Worm (Caenorhabditis elegans) whole organism, L2 larva: ENCODE measurements around the gene dnpp-1.

Experiments
- C34F6.9 ChIP-seq: fragments of 150-350 bp; optimal IDR thresholded peaks from 2 replicates; lab custom pipeline; 2014; ENCODE audit warnings: missing biosample characterization, missing genetic modification characterization
- F13H6.1 ChIP-seq: sonication (generic microtip); optimal IDR thresholded peaks from 2 replicates; lab custom pipeline; 2016; ENCODE audit warnings: missing genetic modification characterization, missing compliant biosample characterization
- R02D3.7 ChIP-seq: fragments of 150-350 bp; optimal IDR thresholded peaks from 2 replicates; lab custom pipeline; 2014; ENCODE audit warnings: missing biosample characterization, missing genetic modification characterization
- Y55F3AM.14 ChIP-seq: fragments of 200-800 bp; sonication (Bioruptor generic); optimal IDR thresholded peaks from 2 replicates; lab custom pipeline; 2018; ENCODE audit warnings: mild to moderate bottlenecking, missing genetic modification characterization, missing compliant biosample characterization
- ZK546.5 ChIP-seq: sonication (generic microtip); optimal IDR thresholded peaks from 2 replicates; lab custom pipeline; 2017; ENCODE audit warnings: missing biosample characterization, missing genetic modification characterization
- alr-1 ChIP-seq: fragments of 150-350 bp; optimal IDR thresholded peaks from 2 replicates; lab custom pipeline; 2014; ENCODE audit warnings: missing biosample characterization, missing genetic modification characterization
- aly-2 ChIP-seq: fragments of 150-350 bp; optimal IDR thresholded peaks from 2 replicates; lab custom pipeline; 2014; ENCODE audit warnings: missing biosample characterization, missing genetic modification characterization
- ama-1 ChIP-seq: fragments of 150-350 bp; optimal IDR thresholded peaks from 2 replicates; lab custom pipeline; 2018; ENCODE audit warnings: inconsistent platforms
- blmp-1 ChIP-seq: sonication (generic microtip); optimal IDR thresholded peaks from 2 replicates; lab custom pipeline; 2017; ENCODE audit warnings: missing genetic modification characterization, mild to moderate bottlenecking, missing compliant biosample characterization, antibody characterized with exemption, moderate library complexity; ENCODE audit not compliant: insufficient read depth
- crh-2 ChIP-seq: sonication (generic microtip); optimal IDR thresholded peaks from 2 replicates; lab custom pipeline; 2017; ENCODE audit warnings: missing biosample characterization, missing genetic modification characterization
- dmd-4 ChIP-seq: sonication (generic microtip); optimal IDR thresholded peaks from 2 replicates; lab custom pipeline; 2017; ENCODE audit warnings: missing biosample characterization, missing genetic modification characterization
- egl-27 ChIP-seq: sonication (generic microtip); optimal IDR thresholded peaks from 3 replicates; lab custom pipeline; 2017; ENCODE audit warnings: missing biosample characterization, missing genetic modification reagents, missing genetic modification characterization
- elt-3 ChIP-seq: sonication (generic microtip); optimal IDR thresholded peaks from 2 replicates; lab custom pipeline; 2017; ENCODE audit warnings: missing biosample characterization, missing genetic modification characterization
- fos-1 ChIP-seq: fragments of 150-350 bp; optimal IDR thresholded peaks from 2 replicates; lab custom pipeline; 2014; ENCODE audit warnings: missing biosample characterization, missing genetic modification characterization
- gmeb-1 ChIP-seq: fragments of 150-350 bp; optimal IDR thresholded peaks from 2 replicates; lab custom pipeline; 2014; ENCODE audit warnings: missing biosample characterization, missing genetic modification characterization
- lin-13 ChIP-seq: fragments of 150-350 bp; optimal IDR thresholded peaks from 2 replicates; lab custom pipeline; 2014; ENCODE audit warnings: missing biosample characterization, missing genetic modification reagents, missing genetic modification characterization
- lin-39 ChIP-seq: fragments of 150-350 bp; optimal IDR thresholded peaks from 2 replicates; lab custom pipeline; 2014; ENCODE audit warnings: missing biosample characterization, missing genetic modification reagents, missing genetic modification characterization
- lsy-2 ChIP-seq, 2 experiments: fragments of 150-350 bp in 1 of 2; sonication (generic microtip) in 1 of 2; optimal IDR thresholded peaks; 2 replicates each; lab custom pipeline; 2014 to 2017; ENCODE audit warnings: missing biosample characterization in 2 of 2, missing genetic modification characterization in 2 of 2
- mab-5 ChIP-seq: fragments of 150-350 bp; optimal IDR thresholded peaks from 2 replicates; lab custom pipeline; 2014; ENCODE audit warnings: missing biosample characterization, missing genetic modification characterization
- mbf-1 ChIP-seq: sonication (generic microtip); optimal IDR thresholded peaks from 2 replicates; lab custom pipeline; 2017; ENCODE audit warnings: missing biosample characterization, missing genetic modification characterization
- mdl-1 ChIP-seq, 2 experiments: fragments of 150-350 bp in 1 of 2; sonication (generic microtip) in 1 of 2; optimal IDR thresholded peaks; 2 replicates each; lab custom pipeline; 2017; ENCODE audit warnings: missing biosample characterization in 2 of 2, missing genetic modification characterization in 2 of 2
- nhr-10 ChIP-seq: sonication (generic microtip); optimal IDR thresholded peaks from 2 replicates; lab custom pipeline; 2017; ENCODE audit warnings: missing biosample characterization, missing genetic modification characterization
- nhr-11 ChIP-seq: fragments of 150-350 bp; optimal IDR thresholded peaks from 2 replicates; lab custom pipeline; 2014; ENCODE audit warnings: missing biosample characterization, missing genetic modification characterization
- nhr-12 ChIP-seq: fragments of 150-350 bp; optimal IDR thresholded peaks from 2 replicates; lab custom pipeline; 2014; ENCODE audit warnings: missing biosample characterization, missing genetic modification characterization
- nhr-129 ChIP-seq: fragments of 150-350 bp; optimal IDR thresholded peaks from 2 replicates; lab custom pipeline; 2014; ENCODE audit warnings: missing biosample characterization, missing genetic modification characterization
- nhr-21 ChIP-seq: fragments of 150-350 bp; optimal IDR thresholded peaks from 2 replicates; lab custom pipeline; 2014; ENCODE audit warnings: missing biosample characterization, missing genetic modification characterization
- nhr-23 ChIP-seq: fragments of 150-350 bp; optimal IDR thresholded peaks from 2 replicates; lab custom pipeline; 2014; ENCODE audit warnings: missing biosample characterization, missing genetic modification reagents, missing genetic modification characterization
- nhr-237 ChIP-seq: fragments of 150-350 bp; optimal IDR thresholded peaks from 2 replicates; lab custom pipeline; 2014; ENCODE audit warnings: missing biosample characterization, missing genetic modification characterization
- nhr-25 ChIP-seq: fragments of 150-350 bp; sonication (generic microtip); optimal IDR thresholded peaks from 3 replicates; lab custom pipeline; 2014; ENCODE audit warnings: missing biosample characterization, missing genetic modification characterization
- nhr-6 ChIP-seq: fragments of 150-350 bp; optimal IDR thresholded peaks from 2 replicates; lab custom pipeline; 2014; ENCODE audit warnings: missing biosample characterization, missing genetic modification characterization
- nhr-77 ChIP-seq: fragments of 150-350 bp; optimal IDR thresholded peaks from 2 replicates; lab custom pipeline; 2014; ENCODE audit warnings: missing biosample characterization, missing genetic modification characterization
- peb-1 ChIP-seq: fragments of 150-350 bp; optimal IDR thresholded peaks from 2 replicates; lab custom pipeline; 2014; ENCODE audit warnings: missing biosample characterization, missing genetic modification characterization
- sem-4 ChIP-seq: fragments of 150-350 bp; optimal IDR thresholded peaks from 2 replicates; lab custom pipeline; 2014; ENCODE audit warnings: missing biosample characterization, missing genetic modification reagents, missing genetic modification characterization
- skn-1 ChIP-seq: sonication (generic microtip); optimal IDR thresholded peaks from 2 replicates; lab custom pipeline; 2017; ENCODE audit warnings: missing biosample characterization, missing genetic modification characterization
- sma-3 ChIP-seq: sonication (generic microtip); optimal IDR thresholded peaks from 2 replicates; lab custom pipeline; 2016; ENCODE audit warnings: missing genetic modification reagents, missing genetic modification characterization, missing compliant biosample characterization
- sma-9 ChIP-seq, 2 experiments: fragments of 150-350 bp in 1 of 2; sonication (generic microtip) in 1 of 2; optimal IDR thresholded peaks; 2 replicates each; lab custom pipeline; 2014 to 2016; ENCODE audit warnings: missing genetic modification characterization in 2 of 2, mild to moderate bottlenecking in 1 of 2, missing biosample characterization in 1 of 2, missing compliant biosample characterization in 1 of 2, missing genetic modification reagents in 1 of 2, moderate library complexity in 1 of 2
- snpc-4 ChIP-seq: fragments of 150-350 bp; optimal IDR thresholded peaks from 2 replicates; lab custom pipeline; 2014; ENCODE audit warnings: missing biosample characterization, missing genetic modification characterization
- unc-39 ChIP-seq: fragments of 150-350 bp; optimal IDR thresholded peaks from 2 replicates; lab custom pipeline; 2014; ENCODE audit warnings: missing biosample characterization, missing genetic modification characterization
- unc-55 ChIP-seq: fragments of 150-350 bp; sonication (generic microtip); optimal IDR thresholded peaks from 3 replicates; lab custom pipeline; 2014; ENCODE audit warnings: missing biosample characterization, missing genetic modification reagents, missing genetic modification characterization
- zag-1 ChIP-seq: fragments of 150-350 bp; optimal IDR thresholded peaks from 2 replicates; lab custom pipeline; 2014; ENCODE audit warnings: missing biosample characterization, missing genetic modification characterization
- ztf-11 ChIP-seq: sonication (generic microtip); optimal IDR thresholded peaks from 2 replicates; lab custom pipeline; 2017; ENCODE audit warnings: missing biosample characterization, missing genetic modification characterization
- ztf-4 ChIP-seq: fragments of 150-350 bp; optimal IDR thresholded peaks from 2 replicates; lab custom pipeline; 2014; ENCODE audit warnings: missing biosample characterization, missing genetic modification characterization

The dnpp-1 gene

DNA sequence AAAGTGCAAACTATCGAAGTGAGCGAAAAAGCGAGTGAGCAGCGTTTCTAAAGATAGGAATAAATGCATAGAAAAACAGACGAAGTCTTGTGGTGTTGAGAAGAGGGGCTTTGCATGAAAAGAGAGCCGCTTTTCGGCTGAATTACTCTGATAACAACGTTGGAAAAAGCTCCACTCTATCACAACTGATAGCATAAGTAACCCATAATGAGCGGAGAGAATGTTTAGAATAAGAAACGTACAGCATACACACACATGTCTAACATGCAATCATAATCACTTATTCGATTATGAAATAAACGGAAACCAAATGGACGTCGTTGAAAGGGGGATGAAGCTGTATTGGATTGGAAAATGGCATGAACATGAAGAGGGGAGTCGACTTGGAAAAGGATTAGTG lies 23.3 kb downstream of the dnpp-1 start:
- no peak for TF ChIP-seq lin-13
- TF ChIP-seq lin-39 (tag; lab: Kevin White, UChicago), result no peak
- no peak for TF ChIP-seq skn-1
- TF ChIP-seq ztf-4, result no peak
- peak; percentile 40 for TF ChIP-seq fos-1 (tag; lab: Kevin White, UChicago)
- no peak for TF ChIP-seq mbf-1 (tag; lab: Kevin White, UChicago)
- no peak for TF ChIP-seq snpc-4 (tag; lab: Kevin White, UChicago)
- no peak for TF ChIP-seq C34F6.9 (tag; lab: Kevin White, UChicago)
- no peak for TF ChIP-seq crh-2 (tag; lab: Kevin White, UChicago)
- TF ChIP-seq F13H6.1, result no peak
- TF ChIP-seq mab-5 (tag; lab: Kevin White, UChicago), result no peak
- no peak for TF ChIP-seq elt-3 (tag; lab: Kevin White, UChicago)
- no peak for TF ChIP-seq lsy-2 (tag; optimal IDR thresholded peaks at IDR 0.05; lab: Kevin White, UChicago)
- no peak for TF ChIP-seq sma-3
- peak; percentile 5 for TF ChIP-seq sma-9 (GFP tag; optimal IDR thresholded peaks at IDR 0.05; lab: Kevin White, UChicago)
- TF ChIP-seq sma-9 (tag; optimal IDR thresholded peaks at IDR 0.05; lab: Kevin White, UChicago), result no peak

DNA sequence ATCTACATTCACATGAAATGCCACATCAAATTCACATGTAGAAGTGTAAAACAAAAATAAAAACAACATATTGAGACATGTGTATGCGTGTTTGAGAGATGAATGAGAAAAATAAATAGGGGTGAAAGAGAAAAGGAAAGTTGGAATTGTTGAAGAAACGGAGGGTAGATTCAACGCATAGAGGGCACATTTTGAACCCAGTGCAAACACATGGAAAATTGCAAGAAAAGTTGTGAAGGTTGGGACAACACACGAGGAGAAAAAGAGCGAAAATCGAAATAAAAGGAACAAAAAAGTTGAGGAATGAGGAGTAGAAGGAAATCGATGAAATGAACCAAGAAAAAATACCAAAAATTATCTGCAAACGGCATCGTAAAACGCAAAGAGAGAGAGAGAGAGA lies 24.0 kb downstream of the dnpp-1 start:
- TF ChIP-seq nhr-23 (tag; lab: Kevin White, UChicago) (no peak), nhr-12 (tag; lab: Kevin White, UChicago) (no peak), sma-9 (GFP tag; optimal IDR thresholded peaks at IDR 0.05; lab: Kevin White, UChicago) (peak; percentile 6), sma-9 (tag; optimal IDR thresholded peaks at IDR 0.05; lab: Kevin White, UChicago) (no peak), C34F6.9 (tag; lab: Kevin White, UChicago) (peak; percentile 16)

DNA sequence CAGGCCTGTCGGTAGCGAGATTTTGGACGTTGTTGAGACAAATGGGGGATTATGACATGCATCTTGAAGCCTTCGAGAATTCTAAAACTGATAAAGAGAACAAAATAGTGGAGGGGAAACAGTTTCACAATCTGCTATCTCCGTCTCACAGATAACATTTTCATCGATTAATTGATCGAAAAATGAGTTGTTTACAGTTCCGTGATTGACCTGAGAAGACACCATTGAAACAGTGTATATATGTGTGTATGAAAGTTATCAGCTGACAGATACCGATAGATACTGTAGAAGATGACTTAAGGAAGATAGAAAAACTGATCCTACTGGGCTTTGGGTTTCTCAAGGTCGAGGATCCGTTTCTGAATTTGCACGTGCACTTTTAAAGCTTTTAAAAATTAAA lies 24.5 kb downstream of the dnpp-1 start:
- no peak for TF ChIP-seq snpc-4 (tag; lab: Kevin White, UChicago)
- no peak for TF ChIP-seq alr-1 (tag; lab: Kevin White, UChicago)
- TF ChIP-seq sma-9 (GFP tag; optimal IDR thresholded peaks at IDR 0.05; lab: Kevin White, UChicago), result peak; percentile 61
- TF ChIP-seq sma-9 (tag; optimal IDR thresholded peaks at IDR 0.05; lab: Kevin White, UChicago), result no peak
- TF ChIP-seq fos-1 (tag; lab: Kevin White, UChicago), result peak; percentile 41
- TF ChIP-seq crh-2 (tag; lab: Kevin White, UChicago), result peak; percentile 25
- TF ChIP-seq unc-39 (tag; lab: Kevin White, UChicago), result no peak
- no peak for TF ChIP-seq aly-2
- peak in 1 of 2 experiments; percentile 32 for TF ChIP-seq lsy-2 (tag; optimal IDR thresholded peaks at IDR 0.05; lab: Kevin White, UChicago)
- TF ChIP-seq gmeb-1 (tag; lab: Kevin White, UChicago), result peak; percentile 46
- TF ChIP-seq nhr-11 (tag; lab: Kevin White, UChicago), result no peak
- TF ChIP-seq blmp-1 (tag; lab: Kevin White, UChicago), result peak; percentile 49
- no peak for TF ChIP-seq ama-1 (lab: Kevin White, UChicago)
- peak; percentile 26 for TF ChIP-seq nhr-129 (tag; lab: Kevin White, UChicago)
- TF ChIP-seq skn-1, result peak; percentile 3
- no peak for TF ChIP-seq ZK546.5 (tag; lab: Kevin White, UChicago)
- peak; percentile 59 for TF ChIP-seq egl-27

DNA sequence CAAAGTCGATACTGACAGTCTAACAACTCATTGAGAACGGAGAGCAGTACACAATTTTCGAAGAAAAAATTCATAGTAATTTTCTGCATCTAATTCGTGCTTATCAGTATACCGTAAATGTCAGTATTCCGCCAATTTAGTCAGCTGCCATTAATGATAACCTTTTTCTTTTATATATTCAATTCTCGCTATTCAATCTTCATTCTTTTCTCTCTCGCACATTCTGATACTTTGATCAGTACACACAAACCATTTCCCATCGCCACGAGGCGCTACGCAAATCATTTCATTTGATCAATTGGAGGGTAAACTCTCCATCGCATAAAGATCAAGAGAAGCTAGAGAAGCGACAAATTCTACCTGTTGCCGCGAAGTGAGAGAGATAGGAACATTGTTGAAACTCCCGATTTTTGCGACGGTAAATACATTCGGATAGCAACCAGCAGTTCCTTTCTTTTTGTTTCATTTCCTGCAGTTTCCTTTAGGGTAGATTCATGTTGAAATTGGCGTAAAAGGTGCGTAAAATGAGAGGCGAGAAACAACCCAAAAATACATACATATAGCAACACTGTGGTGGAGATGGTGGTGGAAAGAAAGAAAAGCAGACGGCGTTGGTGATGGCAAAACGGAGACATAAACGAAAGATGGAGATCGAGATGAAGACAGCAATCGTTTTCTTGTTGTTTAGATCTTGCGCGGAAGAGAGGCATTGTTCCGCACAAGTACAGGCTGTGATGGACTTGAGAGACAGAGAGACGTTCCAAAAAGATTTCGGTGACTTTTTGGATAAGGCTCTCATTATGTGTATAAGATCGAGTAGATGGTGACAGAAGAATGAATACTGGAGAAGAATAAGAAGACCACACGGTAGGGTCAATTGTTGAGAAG lies 25.2 kb downstream of the dnpp-1 start:
- no peak for TF ChIP-seq R02D3.7
- no peak for TF ChIP-seq nhr-11 (tag; lab: Kevin White, UChicago)
- peak; percentile 53 for TF ChIP-seq gmeb-1 (tag; lab: Kevin White, UChicago)
- no peak for TF ChIP-seq dmd-4 (tag; lab: Kevin White, UChicago)
- no peak for TF ChIP-seq sem-4 (tag; lab: Kevin White, UChicago)
- TF ChIP-seq blmp-1 (tag; lab: Kevin White, UChicago), result peak; percentile 36
- TF ChIP-seq zag-1, result no peak
- no peak for TF ChIP-seq nhr-6 (tag; lab: Kevin White, UChicago)
- TF ChIP-seq aly-2, result no peak
- no peak for TF ChIP-seq nhr-77
- TF ChIP-seq ama-1 (lab: Kevin White, UChicago), result peak; percentile 73
- no peak for TF ChIP-seq alr-1 (tag; lab: Kevin White, UChicago)
- TF ChIP-seq ZK546.5 (tag; lab: Kevin White, UChicago), result no peak
- TF ChIP-seq snpc-4 (tag; lab: Kevin White, UChicago), result no peak
- no peak for TF ChIP-seq unc-55
- TF ChIP-seq F13H6.1, result peak; percentile 69
- TF ChIP-seq nhr-25 (tag; lab: Kevin White, UChicago), result peak; percentile 54
- peak; percentile 73 for TF ChIP-seq nhr-21
- peak; percentile 60 to 72 for TF ChIP-seq mdl-1 (tag; optimal IDR thresholded peaks at IDR 0.05; lab: Kevin White, UChicago)
- peak in 1 of 2 experiments; percentile 58 for TF ChIP-seq lsy-2 (tag; optimal IDR thresholded peaks at IDR 0.05; lab: Kevin White, UChicago)
- no peak for TF ChIP-seq ztf-11 (tag; lab: Kevin White, UChicago)
- TF ChIP-seq ztf-4, result peak; percentile 24
- no peak for TF ChIP-seq mab-5 (tag; lab: Kevin White, UChicago)
- TF ChIP-seq crh-2 (tag; lab: Kevin White, UChicago), result peak; percentile 92
- TF ChIP-seq peb-1 (tag; lab: Kevin White, UChicago), result no peak
- TF ChIP-seq skn-1, result no peak
- TF ChIP-seq mbf-1 (tag; lab: Kevin White, UChicago), result no peak
- TF ChIP-seq nhr-10, result no peak
- TF ChIP-seq nhr-237 (tag; lab: Kevin White, UChicago), result no peak
- no peak for TF ChIP-seq Y55F3AM.14 (GFP tag; lab: Kevin White, UChicago)
